Fruit fly (Drosophila melanogaster) whole organism, embryonic: ENCODE data around the gene Fur2.

Source experiments
- Antp ChIP-seq: fragments of 200-800 bp; sonication (Bioruptor generic); optimal IDR thresholded peaks from 3 replicates; lab custom pipeline; 2016; ENCODE audit warnings: missing biosample characterization, missing genetic modification characterization
- Atf6 ChIP-seq: fragments of 200-800 bp; sonication (Bioruptor generic); IDR thresholded peaks from 2 replicates; pipeline ENCODE4 v1.3.6; 2022; ENCODE audit warnings: missing biosample characterization, missing genetic modification characterization
- BEAF-32 ChIP-seq: fragments of 200-800 bp; sonication (Bioruptor generic); optimal IDR thresholded peaks from 3 replicates; lab custom pipeline; 2017; ENCODE audit warnings: missing biosample characterization, missing genetic modification characterization, mild to moderate bottlenecking, moderate library complexity, missing genetic modification reagents
- C15 ChIP-seq: fragments of 200-800 bp; sonication (Bioruptor generic); IDR thresholded peaks from 3 replicates; pipeline ENCODE4 v1.3.6; 2022; ENCODE audit warnings: missing biosample characterization, missing genetic modification characterization
- CG10209 ChIP-seq: fragments of 200-800 bp; sonication (Bioruptor generic); optimal IDR thresholded peaks from 3 replicates; lab custom pipeline; 2017; ENCODE audit warnings: missing biosample characterization, mild to moderate bottlenecking, missing genetic modification characterization, missing genetic modification reagents
- CG10366 ChIP-seq: fragments of 200-800 bp; sonication (Bioruptor generic); IDR thresholded peaks from 2 replicates; pipeline ENCODE4 v1.3.6; 2022; ENCODE audit warnings: missing biosample characterization, missing genetic modification characterization
- CG10654 ChIP-seq: fragments of 200-800 bp; sonication (Bioruptor generic); optimal IDR thresholded peaks from 2 replicates; lab custom pipeline; 2016; ENCODE audit warnings: missing biosample characterization, missing genetic modification characterization
- CG12155 ChIP-seq: fragments of 200-800 bp; sonication (Bioruptor generic); optimal IDR thresholded peaks from 3 replicates; lab custom pipeline; 2016; ENCODE audit warnings: missing biosample characterization, missing genetic modification characterization
- CG12299 ChIP-seq: fragments of 200-800 bp; sonication (Bioruptor generic); optimal IDR thresholded peaks from 2 replicates; lab custom pipeline; 2018; ENCODE audit warnings: missing biosample characterization, mild to moderate bottlenecking, missing genetic modification characterization
- CG14014 ChIP-seq: fragments of 200-800 bp; sonication (Bioruptor generic); IDR thresholded peaks from 2 replicates; pipeline ENCODE4 v1.3.6; 2022; ENCODE audit warnings: missing biosample characterization, missing genetic modification characterization
- CG14441 ChIP-seq: fragments of 200-800 bp; sonication (Bioruptor generic); IDR thresholded peaks from 2 replicates; pipeline ENCODE4 v1.3.6; 2022; ENCODE audit warnings: missing biosample characterization, missing genetic modification characterization
- CG16863 ChIP-seq: fragments of 200-800 bp; sonication (Bioruptor generic); optimal IDR thresholded peaks from 3 replicates; lab custom pipeline; 2016; ENCODE audit warnings: missing biosample characterization, missing genetic modification characterization
- CG17328 ChIP-seq: fragments of 200-800 bp; sonication (Bioruptor generic); IDR thresholded peaks from 2 replicates; pipeline ENCODE4 v1.3.6; 2022; ENCODE audit warnings: missing biosample characterization, missing genetic modification characterization
- CG17359 ChIP-seq: fragments of 200-800 bp; sonication (Bioruptor generic); optimal IDR thresholded peaks from 3 replicates; lab custom pipeline; 2018; ENCODE audit warnings: missing biosample characterization, mild to moderate bottlenecking, missing genetic modification characterization, moderate library complexity
- CG18262 ChIP-seq: fragments of 200-800 bp; optimal IDR thresholded peaks from 3 replicates; lab custom pipeline; 2019; ENCODE audit warnings: missing biosample characterization, mild to moderate bottlenecking, missing genetic modification characterization, moderate library complexity
- CG32767 ChIP-seq: fragments of 200-800 bp; sonication (Bioruptor generic); IDR thresholded peaks from 2 replicates; pipeline ENCODE4 v1.3.6; 2022; ENCODE audit warnings: missing biosample characterization, missing genetic modification characterization
- CG3838 ChIP-seq: fragments of 200-800 bp; sonication (Bioruptor generic); optimal IDR thresholded peaks from 3 replicates; lab custom pipeline; 2016; ENCODE audit warnings: missing biosample characterization, missing genetic modification characterization
- CG4730 ChIP-seq: fragments of 200-800 bp; sonication (Bioruptor generic); IDR thresholded peaks from 2 replicates; pipeline ENCODE4 v1.3.6; 2022; ENCODE audit warnings: missing biosample characterization, missing genetic modification characterization
- CG5953 ChIP-seq: fragments of 200-800 bp; sonication (Bioruptor generic); IDR thresholded peaks from 2 replicates; pipeline ENCODE4 v1.3.6; 2022; ENCODE audit warnings: missing biosample characterization, missing genetic modification characterization
- CG9817 ChIP-seq: fragments of 200-800 bp; sonication (Bioruptor generic); optimal IDR thresholded peaks from 2 replicates; lab custom pipeline; 2018; ENCODE audit warnings: missing biosample characterization, mild to moderate bottlenecking, missing genetic modification characterization, moderate library complexity
- Dad ChIP-seq: fragments of 200-800 bp; sonication (Bioruptor generic); optimal IDR thresholded peaks from 3 replicates; lab custom pipeline; 2016; ENCODE audit warnings: missing biosample characterization, missing genetic modification characterization
- Eip74EF ChIP-seq, 2 experiments: fragments of 200-800 bp in 1 of 2; fragments of >200 bp in 1 of 2; sonication (Bioruptor generic) in 1 of 2; optimal IDR thresholded peaks; 2 replicates each; lab custom pipeline; 2017 to 2019; ENCODE audit warnings: missing biosample characterization in 2 of 2, missing genetic modification characterization in 2 of 2, mild to moderate bottlenecking in 1 of 2, moderate library complexity in 1 of 2
- Elba2 ChIP-seq: fragments of 200-800 bp; sonication (Bioruptor generic); optimal IDR thresholded peaks from 3 replicates; lab custom pipeline; 2016; ENCODE audit warnings: missing biosample characterization, missing genetic modification characterization
- Fer3 ChIP-seq: fragments of 200-800 bp; sonication (Bioruptor generic); optimal IDR thresholded peaks from 2 replicates; lab custom pipeline; 2018; ENCODE audit warnings: missing biosample characterization, mild to moderate bottlenecking, missing genetic modification characterization, moderate library complexity
- HLH4C ChIP-seq: fragments of 200-800 bp; sonication (Bioruptor generic); IDR thresholded peaks from 3 replicates; pipeline ENCODE4 v1.3.6; 2022; ENCODE audit warnings: missing biosample characterization, missing genetic modification characterization; ENCODE audit not compliant: partially characterized antibody
- Hr78 ChIP-seq, 2 experiments: fragments of 200-800 bp in 1 of 2; fragments of >200 bp in 1 of 2; sonication (Bioruptor generic) in 1 of 2; optimal IDR thresholded peaks; 2 replicates each; lab custom pipeline; 2017 to 2019; ENCODE audit warnings: missing biosample characterization in 2 of 2, missing genetic modification characterization in 2 of 2, mild to moderate bottlenecking in 1 of 2, moderate library complexity in 1 of 2
- Lhr ChIP-seq: fragments of 200-800 bp; sonication (Bioruptor generic); optimal IDR thresholded peaks from 3 replicates; lab custom pipeline; 2017; ENCODE audit warnings: mild to moderate bottlenecking, missing biosample characterization, missing genetic modification reagents, missing genetic modification characterization
- Oaz ChIP-seq: fragments of 200-800 bp; sonication (Bioruptor generic); IDR thresholded peaks from 2 replicates; pipeline ENCODE4 v1.3.6; 2022; ENCODE audit warnings: missing biosample characterization, missing genetic modification characterization
- Opbp ChIP-seq: fragments of 200-800 bp; sonication (Bioruptor generic); IDR thresholded peaks from 3 replicates; pipeline ENCODE4 v1.3.6; 2022; ENCODE audit warnings: missing biosample characterization, missing genetic modification characterization; ENCODE audit not compliant: partially characterized antibody
- Trl ChIP-seq, 3 experiments: fragments of >200 bp in 2 of 3; fragments of 200-800 bp in 1 of 3; sonication (Bioruptor generic) in 1 of 3; optimal IDR thresholded peaks; 2 replicates in 1 of 3; 3 replicates in 2 of 3; lab custom pipeline; 2016 to 2017; ENCODE audit warnings: missing biosample characterization in 1 of 3, missing genetic modification characterization in 1 of 3
- ab ChIP-seq: fragments of 200-800 bp; sonication (Bioruptor generic); optimal IDR thresholded peaks from 2 replicates; lab custom pipeline; 2016; ENCODE audit warnings: missing biosample characterization, missing genetic modification characterization
- bowl ChIP-seq: fragments of 200-800 bp; sonication (Bioruptor generic); IDR thresholded peaks from 2 replicates; pipeline ENCODE4 v1.3.6; 2022; ENCODE audit warnings: missing biosample characterization, missing genetic modification characterization
- br ChIP-seq: fragments of >200 bp; optimal IDR thresholded peaks from 2 replicates; lab custom pipeline; 2017
- disco-r ChIP-seq: fragments of 200-800 bp; sonication (Bioruptor generic); optimal IDR thresholded peaks from 2 replicates; lab custom pipeline; 2016; ENCODE audit warnings: missing biosample characterization, missing genetic modification characterization
- gce ChIP-seq: fragments of 200-800 bp; sonication (Bioruptor generic); IDR thresholded peaks from 3 replicates; pipeline ENCODE4 v1.3.6; 2022; ENCODE audit warnings: missing biosample characterization, missing genetic modification characterization
- gro ChIP-seq: fragments of 200-800 bp; sonication (Bioruptor generic); optimal IDR thresholded peaks from 2 replicates; lab custom pipeline; 2016; ENCODE audit warnings: missing biosample characterization, missing genetic modification characterization
- hb ChIP-seq: fragments of 200-800 bp; sonication (Bioruptor generic); IDR thresholded peaks from 3 replicates; pipeline ENCODE4 v1.3.6; 2022; ENCODE audit warnings: missing biosample characterization, missing genetic modification characterization; ENCODE audit not compliant: partially characterized antibody
- hbn ChIP-seq: fragments of 200-800 bp; sonication (Bioruptor generic); IDR thresholded peaks from 2 replicates; pipeline ENCODE4 v1.3.6; 2022; ENCODE audit warnings: missing biosample characterization, missing genetic modification characterization; ENCODE audit not compliant: partially characterized antibody
- lab ChIP-seq: fragments of 200-800 bp; sonication (Bioruptor generic); optimal IDR thresholded peaks from 3 replicates; lab custom pipeline; 2017; ENCODE audit warnings: missing biosample characterization, missing genetic modification characterization, mild to moderate bottlenecking, moderate library complexity, missing genetic modification reagents
- nau ChIP-seq: fragments of 200-800 bp; sonication (Bioruptor generic); optimal IDR thresholded peaks from 3 replicates; lab custom pipeline; 2017; ENCODE audit warnings: missing biosample characterization, mild to moderate bottlenecking, missing genetic modification characterization, missing genetic modification reagents
- nerfin-1 ChIP-seq: fragments of 200-800 bp; sonication (Bioruptor generic); optimal IDR thresholded peaks from 3 replicates; lab custom pipeline; 2019; ENCODE audit warnings: missing biosample characterization, mild to moderate bottlenecking, missing genetic modification characterization, moderate library complexity
- peb ChIP-seq: fragments of 200-800 bp; sonication (Bioruptor generic); IDR thresholded peaks from 2 replicates; pipeline ENCODE4 v1.3.6; 2022; ENCODE audit warnings: missing biosample characterization, missing genetic modification characterization
- row ChIP-seq: fragments of 200-800 bp; sonication (Bioruptor generic); IDR thresholded peaks from 3 replicates; pipeline ENCODE4 v1.3.6; 2022; ENCODE audit warnings: missing biosample characterization, missing genetic modification characterization
- sd ChIP-seq: fragments of 200-800 bp; sonication (Bioruptor generic); optimal IDR thresholded peaks from 3 replicates; lab custom pipeline; 2018; ENCODE audit warnings: missing biosample characterization, mild to moderate bottlenecking, missing genetic modification characterization, moderate library complexity
- seq ChIP-seq: fragments of 200-800 bp; sonication (Bioruptor generic); IDR thresholded peaks from 2 replicates; pipeline ENCODE4 v1.3.6; 2022; ENCODE audit warnings: missing biosample characterization, missing genetic modification characterization
- sim ChIP-seq: fragments of 200-800 bp; sonication (Bioruptor generic); IDR thresholded peaks from 2 replicates; pipeline ENCODE4 v1.3.6; 2022; ENCODE audit warnings: missing biosample characterization, missing genetic modification characterization
- sr ChIP-seq: fragments of 200-800 bp; sonication (Bioruptor generic); IDR thresholded peaks from 3 replicates; pipeline ENCODE4 v1.3.6; 2022; ENCODE audit warnings: missing biosample characterization, missing genetic modification characterization
- ssp ChIP-seq: fragments of 200-800 bp; sonication (Bioruptor generic); IDR thresholded peaks from 2 replicates; pipeline ENCODE4 v1.3.6; 2022; ENCODE audit warnings: missing biosample characterization, missing genetic modification characterization
- unpg ChIP-seq: fragments of 200-800 bp; sonication (Bioruptor generic); optimal IDR thresholded peaks from 3 replicates; lab custom pipeline; 2018; ENCODE audit warnings: missing biosample characterization, mild to moderate bottlenecking, missing genetic modification characterization, moderate library complexity
- wek ChIP-seq: fragments of 200-800 bp; sonication (Bioruptor generic); optimal IDR thresholded peaks from 3 replicates; lab custom pipeline; 2018; ENCODE audit warnings: missing biosample characterization, mild to moderate bottlenecking, missing genetic modification characterization, moderate library complexity
- zfh1 ChIP-seq: fragments of 200-800 bp; sonication (Bioruptor generic); IDR thresholded peaks from 3 replicates; pipeline ENCODE4 v1.3.6; 2022; ENCODE audit warnings: missing biosample characterization, missing genetic modification characterization

Gene Fur2

DNA sequence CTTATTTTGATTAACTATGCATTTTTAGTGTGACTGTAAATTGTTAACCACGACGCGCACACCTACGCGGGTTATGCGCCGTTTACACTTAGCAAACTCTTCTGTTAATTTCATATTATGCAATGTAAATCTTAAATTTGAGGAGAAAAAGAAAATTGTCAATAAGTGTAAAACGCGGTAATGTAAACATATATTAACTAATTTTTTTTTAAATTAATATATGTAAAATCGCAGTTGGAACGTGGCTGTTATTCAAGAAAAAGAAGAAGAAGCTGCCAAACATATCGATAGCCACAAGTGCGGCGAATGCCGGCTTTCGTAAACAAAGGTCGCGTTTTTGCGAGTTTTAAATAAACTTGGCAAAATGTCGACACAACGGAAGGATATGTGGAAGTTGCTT is 18.5 kb downstream of the Fur2 start, which contains the start of the genes TH1 and mei-41 (continued):
- TF ChIP-seq CG4730 (GFP tag; lab: Robert Waterston, UW): peak; percentile 93
- peak; percentile 40 for TF ChIP-seq CG16863 (GFP tag; lab: Kevin White, UChicago)
- TF ChIP-seq peb (GFP tag; lab: Robert Waterston, UW): peak; percentile 94
- TF ChIP-seq Trl (optimal IDR thresholded peaks at IDR 0.05; lab: Kevin White, UChicago): no peak
- TF ChIP-seq Trl (GFP tag; optimal IDR thresholded peaks at IDR 0.05; lab: Kevin White, UChicago): peak; percentile 43
- TF ChIP-seq gro (GFP tag; lab: Kevin White, UChicago): no peak
- TF ChIP-seq CG12155 (GFP tag; lab: Kevin White, UChicago): no peak
- TF ChIP-seq hb (GFP tag; lab: Robert Waterston, UW): no peak
- no peak for TF ChIP-seq br (lab: Kevin White, UChicago)
- peak; percentile 91 for TF ChIP-seq CG10366 (GFP tag; lab: Robert Waterston, UW)
- TF ChIP-seq CG17359 (tag; lab: Kevin White, UChicago): peak; percentile 89
- TF ChIP-seq sim (GFP tag; lab: Robert Waterston, UW): peak; percentile 88
- no peak for TF ChIP-seq CG18262
- peak; percentile 96 for TF ChIP-seq zfh1 (GFP tag; lab: Robert Waterston, UW)
- peak; percentile 66 for TF ChIP-seq bowl (GFP tag; lab: Robert Waterston, UW)
- no peak; the same call in 2 of the 3 replicates for TF ChIP-seq sr (GFP tag; lab: Robert Waterston, UW)
- peak; percentile 91 for TF ChIP-seq CG32767 (GFP tag; lab: Robert Waterston, UW)
- peak; percentile 43; the same call in 1 of the 3 replicates for TF ChIP-seq HLH4C (GFP tag; lab: Robert Waterston, UW)
- TF ChIP-seq CG3838 (GFP tag; lab: Kevin White, UChicago): peak; percentile 7
- TF ChIP-seq unpg: no peak
- peak; percentile 93 for TF ChIP-seq CG9817 (tag; lab: Kevin White, UChicago)
- TF ChIP-seq C15 (GFP tag; lab: Robert Waterston, UW): peak; percentile 78; the same call in 1 of the 3 replicates
- TF ChIP-seq Eip74EF (GFP tag; optimal IDR thresholded peaks at IDR 0.05; lab: Kevin White, UChicago): no peak
- no peak for TF ChIP-seq wek (GFP tag; lab: Kevin White, UChicago)
- peak; percentile 89 for TF ChIP-seq CG10209 (GFP tag; lab: Kevin White, UChicago)
- peak; percentile 96 for TF ChIP-seq CG14441 (GFP tag; lab: Robert Waterston, UW)
- TF ChIP-seq CG10654 (GFP tag; lab: Kevin White, UChicago): peak; percentile 85
- no peak for TF ChIP-seq disco-r (GFP tag; lab: Kevin White, UChicago)
- peak; percentile 95 for TF ChIP-seq CG17328 (GFP tag; lab: Robert Waterston, UW)
- peak; percentile 85; the same call in 2 of the 3 replicates for TF ChIP-seq gce
- TF ChIP-seq hbn: no peak
- TF ChIP-seq Lhr (GFP tag; lab: Kevin White, UChicago): peak; percentile 58
- no peak for TF ChIP-seq Elba2 (GFP tag; lab: Kevin White, UChicago)
- TF ChIP-seq Dad (GFP tag; lab: Kevin White, UChicago): peak; percentile 57
- peak; percentile 99 for TF ChIP-seq ssp (GFP tag; lab: Robert Waterston, UW)
- TF ChIP-seq Fer3 (tag; lab: Kevin White, UChicago): peak; percentile 88
- peak; percentile 92 for TF ChIP-seq seq (GFP tag; lab: Robert Waterston, UW)
- peak; percentile 87 for TF ChIP-seq nerfin-1 (tag; lab: Kevin White, UChicago)
- no peak for TF ChIP-seq Opbp (GFP tag; lab: Robert Waterston, UW)
- peak; percentile 26 for TF ChIP-seq Antp (GFP tag; lab: Kevin White, UChicago)
- TF ChIP-seq CG14014 (GFP tag; lab: Robert Waterston, UW): peak; percentile 96
- no peak for TF ChIP-seq nau
- no peak for TF ChIP-seq lab (GFP tag; lab: Kevin White, UChicago)
- peak; percentile 93 for TF ChIP-seq Atf6 (GFP tag; lab: Robert Waterston, UW)
- TF ChIP-seq sd (tag; lab: Kevin White, UChicago): no peak
- TF ChIP-seq CG5953 (GFP tag; lab: Robert Waterston, UW): peak; percentile 88
- TF ChIP-seq ab (GFP tag; lab: Kevin White, UChicago): no peak
- peak; percentile 81 for TF ChIP-seq Oaz (GFP tag; lab: Robert Waterston, UW)
- peak; percentile 98 for TF ChIP-seq row (GFP tag; lab: Robert Waterston, UW)
- TF ChIP-seq CG12299 (tag; lab: Kevin White, UChicago): peak; percentile 80
- TF ChIP-seq Hr78 (GFP tag; optimal IDR thresholded peaks at IDR 0.05; lab: Kevin White, UChicago): no peak
- TF ChIP-seq BEAF-32 (GFP tag; lab: Kevin White, UChicago): peak; percentile 63
